Fruit fly (Drosophila melanogaster) whole organism, pupa: ENCODE measurements around the gene CG3982.

Experiments
- CG10348 ChIP-seq: fragments of 200-800 bp; sonication (Bioruptor generic); IDR thresholded peaks from 2 replicates; pipeline ENCODE4 v1.3.6; 2022; ENCODE audit warnings: missing biosample characterization, missing genetic modification characterization
- CG12605 ChIP-seq: fragments of 200-800 bp; sonication (Bioruptor generic); IDR thresholded peaks from 2 replicates; pipeline ENCODE4 v1.3.6; 2022; ENCODE audit warnings: missing biosample characterization, missing genetic modification characterization
- CG13204 ChIP-seq: fragments of 200-800 bp; sonication (Bioruptor generic); optimal IDR thresholded peaks from 2 replicates; lab custom pipeline; 2018; ENCODE audit warnings: missing biosample characterization, mild to moderate bottlenecking, missing genetic modification characterization, moderate library complexity
- CG14655 ChIP-seq: fragments of 200-800 bp; sonication (Bioruptor generic); optimal IDR thresholded peaks from 3 replicates; lab custom pipeline; 2017; ENCODE audit warnings: mild to moderate bottlenecking, missing biosample characterization, missing genetic modification reagents, missing genetic modification characterization
- CG15710 ChIP-seq: fragments of 200-800 bp; sonication (Bioruptor generic); optimal IDR thresholded peaks from 2 replicates; lab custom pipeline; 2018; ENCODE audit warnings: missing biosample characterization, mild to moderate bottlenecking, missing genetic modification characterization, moderate library complexity
- CG17806 ChIP-seq: fragments of 200-800 bp; sonication (Bioruptor generic); optimal IDR thresholded peaks from 2 replicates; lab custom pipeline; 2018; ENCODE audit warnings: missing biosample characterization, mild to moderate bottlenecking, missing genetic modification characterization, moderate library complexity
- CG32121 ChIP-seq: fragments of 200-800 bp; sonication (Bioruptor generic); IDR thresholded peaks from 2 replicates; pipeline ENCODE4 v1.3.6; 2022; ENCODE audit warnings: missing biosample characterization, missing genetic modification characterization
- CG34367 ChIP-seq: fragments of 200-800 bp; sonication (Bioruptor generic); optimal IDR thresholded peaks from 2 replicates; lab custom pipeline; 2018; ENCODE audit warnings: missing biosample characterization, mild to moderate bottlenecking, missing genetic modification characterization
- CG4496 ChIP-seq: fragments of 200-800 bp; sonication (Bioruptor generic); IDR thresholded peaks from 3 replicates; pipeline ENCODE4 v1.3.6; 2022; ENCODE audit warnings: missing biosample characterization, missing genetic modification characterization
- CG8159 ChIP-seq: fragments of 200-800 bp; sonication (Bioruptor generic); optimal IDR thresholded peaks from 3 replicates; lab custom pipeline; 2018; ENCODE audit warnings: missing biosample characterization, mild to moderate bottlenecking, missing genetic modification characterization, moderate library complexity
- CG8301 ChIP-seq: fragments of 200-800 bp; sonication (Bioruptor generic); optimal IDR thresholded peaks from 2 replicates; lab custom pipeline; 2018; ENCODE audit warnings: missing biosample characterization, mild to moderate bottlenecking, missing genetic modification characterization
- CG9948 ChIP-seq: fragments of 200-800 bp; sonication (Bioruptor generic); optimal IDR thresholded peaks from 2 replicates; lab custom pipeline; 2018; ENCODE audit warnings: missing biosample characterization, mild to moderate bottlenecking, missing genetic modification characterization, moderate library complexity
- D1 ChIP-seq: fragments of 200-800 bp; sonication (Bioruptor generic); optimal IDR thresholded peaks from 2 replicates; lab custom pipeline; 2018; ENCODE audit warnings: missing biosample characterization, mild to moderate bottlenecking, missing genetic modification characterization, moderate library complexity
- EcR ChIP-seq: fragments of 200-800 bp; sonication (Bioruptor generic); optimal IDR thresholded peaks from 3 replicates; lab custom pipeline; 2019; ENCODE audit warnings: missing biosample characterization, missing genetic modification characterization, mild to moderate bottlenecking, moderate library complexity, missing genetic modification reagents
- Ets98B ChIP-seq: fragments of 200-800 bp; sonication (Bioruptor generic); IDR thresholded peaks from 2 replicates; pipeline ENCODE4 v1.3.6; 2022; ENCODE audit warnings: missing biosample characterization, missing genetic modification characterization
- Pif1A ChIP-seq: fragments of 200-800 bp; sonication (Bioruptor generic); optimal IDR thresholded peaks from 3 replicates; lab custom pipeline; 2016; ENCODE audit warnings: missing biosample characterization, missing genetic modification characterization
- Pif1B ChIP-seq: fragments of 200-800 bp; sonication (Bioruptor generic); optimal IDR thresholded peaks from 3 replicates; lab custom pipeline; 2016; ENCODE audit warnings: missing biosample characterization, missing genetic modification characterization
- Snoo ChIP-seq: fragments of 200-800 bp; sonication (Bioruptor generic); optimal IDR thresholded peaks from 3 replicates; lab custom pipeline; 2017; ENCODE audit warnings: missing biosample characterization, mild to moderate bottlenecking, missing genetic modification characterization, inconsistent platforms
- fd96Ca ChIP-seq: fragments of 200-800 bp; sonication (Bioruptor generic); IDR thresholded peaks from 3 replicates; pipeline ENCODE4 v1.3.6; 2022; ENCODE audit warnings: missing biosample characterization, missing genetic modification characterization
- gl ChIP-seq: fragments of 200-800 bp; sonication (Bioruptor generic); optimal IDR thresholded peaks from 2 replicates; lab custom pipeline; 2018; ENCODE audit warnings: missing biosample characterization, mild to moderate bottlenecking, missing genetic modification characterization
- rn ChIP-seq: fragments of 200-800 bp; sonication (Bioruptor generic); IDR thresholded peaks from 2 replicates; pipeline ENCODE4 v1.3.6; 2022; ENCODE audit warnings: missing biosample characterization, missing genetic modification characterization

Gene CG3982

DNA sequence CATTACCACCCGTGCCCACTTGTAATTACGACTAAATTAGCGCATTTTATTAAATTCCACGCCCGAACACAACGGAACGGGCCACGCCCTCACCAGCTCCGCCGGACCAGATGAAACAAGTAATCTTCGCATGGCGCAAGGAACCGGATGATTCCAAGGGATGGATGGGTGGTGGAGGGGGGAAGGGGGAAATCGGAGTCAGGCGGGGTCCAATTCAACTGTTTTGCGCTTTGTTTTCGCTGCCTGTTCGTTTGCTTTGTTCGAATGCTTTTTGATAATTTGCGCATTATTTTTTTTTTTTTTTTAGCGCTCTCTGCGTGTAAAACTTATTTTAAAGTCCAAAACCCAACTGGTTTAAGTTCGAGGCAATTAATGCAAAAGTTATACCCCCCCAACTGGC is 20.5 kb downstream of the CG3982 start:
- TF ChIP-seq CG12605 (peak; percentile 30; the same call in 1 of the 2 replicates), CG34367 (tag; lab: Kevin White, UChicago) (no peak), EcR (peak; percentile 33)

- no peak for TF ChIP-seq D1 (tag; lab: Kevin White, UChicago)
- no peak for TF ChIP-seq CG8301 (tag; lab: Kevin White, UChicago)
- no peak for TF ChIP-seq CG8159 (tag; lab: Kevin White, UChicago)
- no peak for TF ChIP-seq EcR
- no peak for TF ChIP-seq fd96Ca (GFP tag; lab: Robert Waterston, UW)
- no peak for TF ChIP-seq Ets98B (GFP tag; lab: Robert Waterston, UW)
- no peak for TF ChIP-seq Pif1B (GFP tag; lab: Kevin White, UChicago)
- no peak for TF ChIP-seq CG15710 (tag; lab: Kevin White, UChicago)
- no peak for TF ChIP-seq CG12605
- no peak for TF ChIP-seq gl (tag; lab: Kevin White, UChicago)
- no peak for TF ChIP-seq CG9948 (tag; lab: Kevin White, UChicago)
- TF ChIP-seq Pif1A (GFP tag; lab: Kevin White, UChicago), result no peak
- TF ChIP-seq Snoo (tag; lab: Kevin White, UChicago), result no peak
- TF ChIP-seq CG32121, result no peak
- TF ChIP-seq CG34367 (tag; lab: Kevin White, UChicago), result no peak
- no peak for TF ChIP-seq rn (GFP tag; lab: Robert Waterston, UW)
- TF ChIP-seq CG13204 (GFP tag; lab: Kevin White, UChicago), result no peak
- no peak for TF ChIP-seq CG10348
- no peak for TF ChIP-seq CG17806 (tag; lab: Kevin White, UChicago)
Measured at dm6 chr3L:9396038-9396437, 21.1 kb downstream of the CG3982 start.

dm6 chr3L:9391340-9391980 is 25.7 kb downstream of the CG3982 start:
- TF ChIP-seq fd96Ca (GFP tag; lab: Robert Waterston, UW), result no peak
- TF ChIP-seq EcR, result peak; percentile 33
- TF ChIP-seq, all 21 proteins: peak for 1

- TF ChIP-seq CG17806 (tag; lab: Kevin White, UChicago), result no peak
- peak; percentile 76 for TF ChIP-seq EcR
- TF ChIP-seq, all 21 proteins: peak for 1
Measured at dm6 chr3L:9384445-9385079, 32.6 kb downstream of the CG3982 start.

DNA sequence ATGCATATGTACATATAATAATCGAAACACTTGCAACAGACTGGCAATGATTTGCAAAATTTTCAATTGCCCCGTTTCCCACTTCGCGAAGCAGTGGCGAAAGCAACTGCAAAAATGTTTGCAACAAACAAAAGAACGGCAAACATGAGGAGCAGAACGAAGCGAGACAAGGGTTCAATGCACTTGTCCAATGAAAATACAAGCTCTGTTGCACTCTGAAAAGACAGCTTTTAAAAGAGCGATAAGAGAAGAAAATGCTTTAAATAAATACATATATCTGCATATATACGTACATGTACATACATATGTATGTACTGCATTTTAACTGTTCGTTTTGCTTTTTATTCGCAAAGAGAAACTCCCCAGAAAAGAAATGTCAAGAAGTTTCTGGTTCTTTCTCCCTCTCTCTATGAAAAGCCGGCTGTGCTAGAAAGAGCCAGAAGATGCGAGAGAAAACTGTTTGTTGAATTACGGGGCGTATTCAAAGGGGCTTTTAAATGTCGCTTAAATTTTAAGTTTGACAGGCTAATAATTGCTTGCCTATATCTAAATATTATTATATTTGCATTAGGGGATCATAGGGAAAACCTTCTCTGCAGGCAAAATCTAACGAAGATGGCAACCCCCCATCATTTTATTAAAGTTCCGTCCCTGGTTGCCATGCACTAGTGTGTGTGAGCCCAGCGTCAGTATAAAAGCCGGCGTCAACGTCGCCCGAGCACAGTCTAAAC is 33.7 kb downstream of the CG3982 start, which contains the start of gene Hsp27:
TSS of gene Hsp27 (plus strand) at position 719 of the 731 bp plus-strand sequence.
- TF ChIP-seq CG8301 (tag; lab: Kevin White, UChicago) (peak; percentile 100), CG9948 (tag; lab: Kevin White, UChicago) (peak; percentile 100), Ets98B (GFP tag; lab: Robert Waterston, UW) (peak; percentile 100), Snoo (tag; lab: Kevin White, UChicago) (peak; percentile 100), CG32121 (peak; percentile 100), D1 (tag; lab: Kevin White, UChicago) (peak; percentile 100), Pif1A (GFP tag; lab: Kevin White, UChicago) (peak; percentile 100), CG4496 (GFP tag; lab: Robert Waterston, UW) (peak; percentile 100), CG13204 (GFP tag; lab: Kevin White, UChicago) (peak; percentile 98), fd96Ca (GFP tag; lab: Robert Waterston, UW) (peak; percentile 100), CG15710 (tag; lab: Kevin White, UChicago) (peak; percentile 100), CG10348 (peak; percentile 99), CG8159 (tag; lab: Kevin White, UChicago) (peak; percentile 100), rn (GFP tag; lab: Robert Waterston, UW) (peak; percentile 99), Pif1B (GFP tag; lab: Kevin White, UChicago) (peak; percentile 100), CG14655 (peak; percentile 100), CG12605 (peak; percentile 100), gl (tag; lab: Kevin White, UChicago) (peak; percentile 99), EcR (peak; percentile 96), CG17806 (tag; lab: Kevin White, UChicago) (peak; percentile 100), CG34367 (tag; lab: Kevin White, UChicago) (peak; percentile 99)

dm6 chr3L:9381602-9382001 is 35.6 kb downstream of the CG3982 start, which contains the start of gene Hsp23:
Gene Hsp23, plus strand, starts transcription at chr3L:9381882.
- TF ChIP-seq CG15710 (tag; lab: Kevin White, UChicago) (peak; percentile 6), Pif1B (GFP tag; lab: Kevin White, UChicago) (peak; percentile 35), CG13204 (GFP tag; lab: Kevin White, UChicago) (peak; percentile 19), CG12605 (peak; percentile 59), CG8159 (tag; lab: Kevin White, UChicago) (no peak), D1 (tag; lab: Kevin White, UChicago) (no peak), EcR (peak; percentile 80), gl (tag; lab: Kevin White, UChicago) (peak; percentile 16), rn (GFP tag; lab: Robert Waterston, UW) (no peak), CG17806 (tag; lab: Kevin White, UChicago) (no peak), CG9948 (tag; lab: Kevin White, UChicago) (no peak), CG32121 (peak; percentile 56; the same call in 1 of the 2 replicates), Pif1A (GFP tag; lab: Kevin White, UChicago) (no peak), CG10348 (no peak), CG4496 (GFP tag; lab: Robert Waterston, UW) (peak; percentile 53; the same call in 1 of the 3 replicates), fd96Ca (GFP tag; lab: Robert Waterston, UW) (0 out of 3 replicates have a peak, but pooled peaks have one; percentile 34), Ets98B (GFP tag; lab: Robert Waterston, UW) (0 out of 2 replicates have a peak, but pooled peaks have one; percentile 39), CG34367 (tag; lab: Kevin White, UChicago) (peak; percentile 9), CG8301 (tag; lab: Kevin White, UChicago) (peak; percentile 5), CG14655 (peak; percentile 24), Snoo (tag; lab: Kevin White, UChicago) (peak; percentile 51)
